Worm (Caenorhabditis elegans): ENCODE results near the gene tag-18.

Gene tag-18

DNA sequence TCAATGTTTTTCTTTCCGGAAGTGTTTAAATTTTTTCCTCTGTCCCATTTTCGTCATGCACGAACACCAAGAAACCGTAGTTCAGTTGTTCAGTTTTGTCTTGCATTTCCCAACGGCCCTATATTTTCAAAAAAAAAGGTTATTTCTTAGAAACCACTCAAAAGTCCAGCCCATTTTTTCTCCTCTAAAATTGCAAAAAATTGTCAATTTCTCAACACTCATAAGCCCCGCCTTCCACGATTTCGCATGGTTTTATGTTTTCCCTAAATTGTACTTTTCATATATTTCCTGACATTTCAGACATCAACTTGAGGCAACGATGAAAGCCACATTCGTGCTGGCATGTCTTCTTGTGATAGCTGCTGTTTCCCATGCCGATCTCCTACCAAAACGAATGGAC is 6.6 kb downstream of the tag-18 start, which contains the start of gene nlp-1:
nlp-1 (plus strand) TSS at position 301 of the 400 bp plus-strand sequence.
- TF ChIP-seq flt-1 (GFP tag; IDR thresholded peaks at IDR 0.05) (no peak), ztf-23 (GFP tag; IDR thresholded peaks at IDR 0.05) (no peak)

DNA sequence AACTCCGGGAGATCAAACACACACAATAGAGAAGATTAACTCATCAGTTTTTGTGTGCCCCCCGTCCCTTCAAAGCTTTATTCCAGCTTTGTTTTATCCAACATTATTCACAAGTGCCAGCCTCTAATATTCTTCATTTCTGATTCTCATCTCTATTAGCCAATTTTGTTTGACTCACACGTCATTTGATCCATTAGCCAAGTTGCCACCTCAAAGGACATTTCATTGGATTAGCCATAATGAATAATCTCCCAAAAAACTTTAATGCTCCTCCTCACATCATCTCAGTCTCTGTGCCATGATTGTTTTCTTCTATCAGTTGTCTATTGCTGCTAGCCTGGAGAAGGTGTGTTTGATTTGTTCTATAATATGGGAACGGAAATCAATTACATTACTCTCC is 8.4 kb downstream of the tag-18 start:
- TF ChIP-seq flt-1 (GFP tag; IDR thresholded peaks at IDR 0.05) (no peak), cog-1 (tag; optimal IDR thresholded peaks at IDR 0.05) (no peak)

DNA sequence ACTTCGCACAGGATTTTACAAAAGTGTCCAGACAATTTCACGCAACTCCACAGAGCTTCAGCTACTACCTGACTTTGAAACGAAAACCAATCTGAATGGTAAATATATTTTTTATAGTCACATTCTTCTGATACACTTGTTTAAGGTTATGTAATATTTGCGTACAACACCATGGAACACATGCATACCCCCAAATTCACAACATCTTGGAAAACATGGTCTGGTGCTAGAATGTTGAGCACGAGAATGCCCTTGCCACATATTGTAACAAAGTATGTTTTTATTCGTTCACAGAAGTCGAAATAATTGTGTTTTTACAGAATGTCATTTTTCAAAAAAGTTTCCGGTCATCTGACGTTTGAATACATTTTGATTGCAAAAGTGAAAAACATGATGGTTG is 18.0 kb downstream of the tag-18 start:
- TF ChIP-seq flt-1 (GFP tag; IDR thresholded peaks at IDR 0.05), result no peak
- TF ChIP-seq tab-1 (GFP tag; IDR thresholded peaks at IDR 0.05), result no peak
- TF ChIP-seq med-1 (GFP tag; optimal IDR thresholded peaks at IDR 0.05; ENCODE audit: insufficient read depth), result no peak

DNA sequence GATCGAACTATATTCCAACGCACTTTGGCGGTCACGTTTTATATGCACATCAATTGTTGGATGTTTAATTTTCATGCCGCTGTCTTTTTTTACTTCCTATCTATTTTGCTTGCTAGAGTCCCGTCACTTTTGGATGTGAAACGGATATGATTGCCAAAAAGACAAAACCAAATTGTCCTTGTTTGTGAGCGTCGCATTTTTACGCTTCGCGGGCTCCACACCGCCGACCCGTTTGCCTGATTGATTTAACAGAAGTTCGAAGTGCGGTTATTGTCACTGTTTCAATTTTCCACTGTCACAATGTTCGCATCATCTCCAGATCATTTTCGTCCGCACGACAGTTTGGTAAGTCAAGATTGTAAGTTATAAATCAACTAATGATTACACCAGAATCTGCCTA is 19.0 kb downstream of the tag-18 start, which contains the start of gene C01C4.2:
C01C4.2 (plus strand) TSS at position 301 of the 400 bp plus-strand sequence.
- no peak for TF ChIP-seq T22C8.4 (GFP tag; IDR thresholded peaks at IDR 0.05)
- no peak for TF ChIP-seq ztf-23 (GFP tag; IDR thresholded peaks at IDR 0.05)
- no peak for TF ChIP-seq flt-1 (GFP tag; IDR thresholded peaks at IDR 0.05)
- no peak for TF ChIP-seq ztf-29 (GFP tag; IDR thresholded peaks at IDR 0.05)
- no peak for TF ChIP-seq ref-1 (GFP tag; conservative IDR thresholded peaks at IDR 0.05)
- no peak for TF ChIP-seq med-1 (GFP tag; optimal IDR thresholded peaks at IDR 0.05; ENCODE audit: insufficient read depth)
- no peak for TF ChIP-seq klf-2 (GFP tag; conservative IDR thresholded peaks at IDR 0.05)
- no peak for TF ChIP-seq tab-1 (GFP tag; IDR thresholded peaks at IDR 0.05)
- no peak for TF ChIP-seq cog-1 (tag; optimal IDR thresholded peaks at IDR 0.05)

DNA sequence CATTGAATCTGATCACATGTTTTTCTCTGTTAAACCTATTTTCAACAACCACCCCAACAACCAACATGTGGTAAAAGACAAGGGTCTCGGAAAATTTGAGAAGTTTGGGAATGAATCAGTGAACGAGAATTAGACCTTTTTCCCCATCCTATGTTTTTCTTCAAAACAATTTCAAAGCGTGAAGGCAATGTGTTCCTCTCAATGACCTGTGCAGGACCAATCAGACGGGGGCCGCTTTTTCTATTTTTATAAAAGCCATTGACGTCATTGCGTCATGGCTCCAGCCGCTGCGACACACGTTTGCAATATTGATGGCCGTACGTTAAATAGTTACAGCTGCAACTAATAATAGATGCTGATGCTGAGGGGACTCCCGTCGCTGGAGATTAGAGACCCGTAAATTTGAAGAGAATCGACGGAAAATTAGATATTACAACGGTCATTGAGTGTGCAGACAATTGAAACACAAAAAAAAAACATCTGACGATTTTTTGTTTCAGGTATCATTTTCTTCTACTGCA is 22.2 kb downstream of the tag-18 start:
- TF ChIP-seq ztf-29 (GFP tag; IDR thresholded peaks at IDR 0.05), result no peak
- TF ChIP-seq med-1 (GFP tag; optimal IDR thresholded peaks at IDR 0.05; ENCODE audit: insufficient read depth), result no peak
- TF ChIP-seq ztf-23 (GFP tag; IDR thresholded peaks at IDR 0.05), result no peak
- no peak for TF ChIP-seq tab-1 (GFP tag; IDR thresholded peaks at IDR 0.05)

DNA sequence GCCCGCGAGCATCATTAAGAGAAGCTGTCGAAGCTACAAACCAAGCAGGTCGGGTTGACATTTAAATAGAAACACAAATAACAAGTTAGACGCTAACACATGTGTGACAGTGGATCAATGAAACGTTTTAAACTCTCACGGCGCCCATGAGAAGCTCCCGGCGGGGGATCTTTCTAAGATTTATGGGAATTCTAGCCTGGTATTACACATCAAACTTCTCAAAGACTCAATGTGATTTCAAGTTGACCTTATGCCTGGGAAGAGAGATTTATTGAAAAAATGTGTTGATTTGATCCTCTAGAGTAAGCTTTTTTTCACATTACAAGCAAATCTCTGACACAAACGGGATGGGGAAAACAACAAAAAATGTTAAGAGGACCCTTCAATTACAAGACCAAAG is 24.1 kb downstream of the tag-18 start:
- TF ChIP-seq ztf-23 (GFP tag; IDR thresholded peaks at IDR 0.05) (no peak), med-1 (GFP tag; optimal IDR thresholded peaks at IDR 0.05; ENCODE audit: insufficient read depth) (no peak), flt-1 (GFP tag; IDR thresholded peaks at IDR 0.05) (no peak), tab-1 (GFP tag; IDR thresholded peaks at IDR 0.05) (no peak), ref-1 (GFP tag; conservative IDR thresholded peaks at IDR 0.05) (no peak), cog-1 (tag; optimal IDR thresholded peaks at IDR 0.05) (no peak), ztf-29 (GFP tag; IDR thresholded peaks at IDR 0.05) (no peak), klf-2 (GFP tag; conservative IDR thresholded peaks at IDR 0.05) (no peak)

DNA sequence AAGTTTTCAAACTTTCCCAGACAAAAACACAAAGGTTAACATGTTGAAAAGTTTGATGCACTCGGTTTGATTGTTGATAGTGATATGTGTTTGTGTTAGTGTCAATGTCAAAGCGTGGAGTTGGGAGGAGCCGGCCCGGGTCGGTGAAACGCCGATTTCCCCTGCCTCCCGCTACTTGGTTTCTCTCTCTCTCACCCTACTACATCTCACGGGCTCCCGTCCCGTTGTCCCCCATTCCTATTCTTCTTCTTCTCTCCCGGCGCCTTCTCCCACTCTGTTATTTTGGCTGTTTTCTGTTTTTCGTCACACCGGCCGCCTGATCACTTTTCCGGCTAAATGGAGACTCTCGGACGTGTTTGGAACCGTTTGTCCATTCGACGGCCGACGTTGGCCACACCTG is 27.5 kb downstream of the tag-18 start:
- no peak for TF ChIP-seq klf-2 (GFP tag; conservative IDR thresholded peaks at IDR 0.05)
- TF ChIP-seq ztf-29 (GFP tag; IDR thresholded peaks at IDR 0.05), result no peak
- no peak for TF ChIP-seq cog-1 (tag; optimal IDR thresholded peaks at IDR 0.05)
- TF ChIP-seq tab-1 (GFP tag; IDR thresholded peaks at IDR 0.05), result no peak

DNA sequence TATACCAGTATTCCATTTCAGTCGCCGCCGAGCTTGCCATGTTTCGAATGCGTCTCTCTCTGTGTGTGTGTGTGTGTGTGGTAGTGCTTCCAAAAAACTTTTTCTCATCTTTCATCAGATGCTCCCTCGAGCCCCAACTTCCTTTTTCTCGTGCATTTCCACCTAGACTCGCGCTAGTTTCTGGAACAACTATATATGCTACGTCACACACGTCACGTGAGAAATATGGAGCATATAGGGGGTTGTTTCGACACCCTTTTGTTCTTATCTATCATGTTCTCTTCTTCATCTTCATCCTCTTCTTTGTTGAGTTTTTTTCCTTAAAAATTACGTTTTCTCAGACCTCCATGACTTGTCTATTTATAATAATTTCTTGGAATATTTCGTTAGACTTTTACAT is 28.5 kb downstream of the tag-18 start:
- TF ChIP-seq ztf-29 (GFP tag; IDR thresholded peaks at IDR 0.05) (no peak), cog-1 (tag; optimal IDR thresholded peaks at IDR 0.05) (no peak), klf-2 (GFP tag; conservative IDR thresholded peaks at IDR 0.05) (no peak), tab-1 (GFP tag; IDR thresholded peaks at IDR 0.05) (no peak), flt-1 (GFP tag; IDR thresholded peaks at IDR 0.05) (no peak), ztf-23 (GFP tag; IDR thresholded peaks at IDR 0.05) (no peak), ref-1 (GFP tag; conservative IDR thresholded peaks at IDR 0.05) (no peak), med-1 (GFP tag; optimal IDR thresholded peaks at IDR 0.05; ENCODE audit: insufficient read depth) (no peak), T22C8.4 (GFP tag; IDR thresholded peaks at IDR 0.05) (no peak)

DNA sequence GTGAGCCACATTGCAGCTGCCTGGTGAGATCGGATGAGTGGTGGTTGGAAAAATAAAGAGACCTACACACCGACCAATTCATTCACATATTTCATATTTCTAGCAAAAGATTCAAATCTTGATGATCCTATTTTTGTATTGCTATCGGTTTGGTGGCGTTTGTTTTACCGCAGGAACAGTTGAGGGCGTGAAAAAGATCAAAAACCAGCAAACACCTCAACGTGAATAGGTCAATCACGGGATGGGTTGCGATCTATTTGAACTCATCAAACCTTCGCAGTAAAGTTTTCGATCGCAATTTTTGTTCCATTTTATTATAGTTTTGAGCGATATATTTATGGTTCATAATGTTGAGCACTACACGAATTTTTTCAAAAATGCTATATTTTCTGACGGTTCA is 32.0 kb downstream of the tag-18 start:
- no peak for TF ChIP-seq tab-1 (GFP tag; IDR thresholded peaks at IDR 0.05)
- no peak for TF ChIP-seq T22C8.4 (GFP tag; IDR thresholded peaks at IDR 0.05)
- TF ChIP-seq ref-1 (GFP tag; conservative IDR thresholded peaks at IDR 0.05), result no peak
- no peak for TF ChIP-seq med-1 (GFP tag; optimal IDR thresholded peaks at IDR 0.05; ENCODE audit: insufficient read depth)
- TF ChIP-seq klf-2 (GFP tag; conservative IDR thresholded peaks at IDR 0.05), result no peak
- no peak for TF ChIP-seq flt-1 (GFP tag; IDR thresholded peaks at IDR 0.05)
- no peak for TF ChIP-seq ztf-29 (GFP tag; IDR thresholded peaks at IDR 0.05)
- no peak for TF ChIP-seq cog-1 (tag; optimal IDR thresholded peaks at IDR 0.05)
- TF ChIP-seq ztf-23 (GFP tag; IDR thresholded peaks at IDR 0.05), result no peak

DNA sequence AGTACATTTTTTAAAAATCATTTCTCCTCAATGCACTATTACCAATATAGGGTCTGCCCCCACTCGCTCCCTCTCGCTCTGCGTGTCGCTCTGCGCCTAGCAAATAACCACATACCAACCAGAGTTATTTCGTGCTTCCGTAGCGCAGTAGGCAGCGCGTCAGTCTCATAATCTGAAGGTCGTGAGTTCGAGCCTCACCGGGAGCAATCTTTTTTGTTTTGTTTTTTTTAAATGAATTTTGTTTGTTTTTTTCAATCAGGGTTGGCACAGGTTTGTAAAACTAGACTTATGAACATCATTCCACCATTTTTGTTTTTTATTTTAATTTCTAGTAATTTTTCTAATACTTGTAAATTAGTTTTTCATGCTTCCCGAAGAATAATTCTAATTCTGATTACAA is 36.2 kb downstream of the tag-18 start:
- TF ChIP-seq T22C8.4 (GFP tag; IDR thresholded peaks at IDR 0.05) (peak; percentile 89), klf-2 (GFP tag; conservative IDR thresholded peaks at IDR 0.05) (peak; percentile 92), med-1 (GFP tag; optimal IDR thresholded peaks at IDR 0.05; ENCODE audit: insufficient read depth) (peak; percentile 62), cog-1 (tag; optimal IDR thresholded peaks at IDR 0.05) (peak; percentile 90), ztf-29 (GFP tag; IDR thresholded peaks at IDR 0.05) (peak; percentile 88), tab-1 (GFP tag; IDR thresholded peaks at IDR 0.05) (peak; percentile 94), ref-1 (GFP tag; conservative IDR thresholded peaks at IDR 0.05) (peak; percentile 87), ztf-23 (GFP tag; IDR thresholded peaks at IDR 0.05) (peak; percentile 91), flt-1 (GFP tag; IDR thresholded peaks at IDR 0.05) (peak; percentile 96)

DNA sequence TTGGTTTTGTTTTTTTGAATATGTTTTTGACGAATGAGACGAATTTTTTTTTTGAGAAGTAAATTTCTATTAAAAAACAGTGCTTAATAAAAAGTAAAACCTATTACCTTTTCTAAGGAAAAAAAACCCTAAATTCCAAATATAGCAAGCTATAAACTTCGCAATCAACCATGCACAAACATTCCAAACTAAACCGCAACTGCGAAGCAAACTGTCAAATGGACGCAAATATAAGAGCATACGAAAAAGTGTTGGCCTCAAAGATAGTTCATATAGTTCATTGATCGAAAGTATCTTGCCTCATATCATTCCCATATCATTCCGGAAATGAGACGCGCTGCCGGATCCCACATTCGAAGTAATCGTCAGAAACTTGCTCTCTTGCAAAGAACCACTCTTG is 37.2 kb downstream of the tag-18 start, which contains the start of gene C01C4.3:
C01C4.3 (plus strand) TSS at position 301 of the 400 bp plus-strand sequence.
- no peak for TF ChIP-seq cog-1 (tag; optimal IDR thresholded peaks at IDR 0.05)
- no peak for TF ChIP-seq flt-1 (GFP tag; IDR thresholded peaks at IDR 0.05)
- TF ChIP-seq klf-2 (GFP tag; conservative IDR thresholded peaks at IDR 0.05), result no peak
- no peak for TF ChIP-seq med-1 (GFP tag; optimal IDR thresholded peaks at IDR 0.05; ENCODE audit: insufficient read depth)
- no peak for TF ChIP-seq T22C8.4 (GFP tag; IDR thresholded peaks at IDR 0.05)
- TF ChIP-seq tab-1 (GFP tag; IDR thresholded peaks at IDR 0.05), result no peak
- no peak for TF ChIP-seq ref-1 (GFP tag; conservative IDR thresholded peaks at IDR 0.05)
- TF ChIP-seq ztf-23 (GFP tag; IDR thresholded peaks at IDR 0.05), result no peak
- no peak for TF ChIP-seq ztf-29 (GFP tag; IDR thresholded peaks at IDR 0.05)

All from whole organism, midembryonic.